Fruit fly (Drosophila melanogaster): ENCODE data around the gene CG32022.

DNA sequence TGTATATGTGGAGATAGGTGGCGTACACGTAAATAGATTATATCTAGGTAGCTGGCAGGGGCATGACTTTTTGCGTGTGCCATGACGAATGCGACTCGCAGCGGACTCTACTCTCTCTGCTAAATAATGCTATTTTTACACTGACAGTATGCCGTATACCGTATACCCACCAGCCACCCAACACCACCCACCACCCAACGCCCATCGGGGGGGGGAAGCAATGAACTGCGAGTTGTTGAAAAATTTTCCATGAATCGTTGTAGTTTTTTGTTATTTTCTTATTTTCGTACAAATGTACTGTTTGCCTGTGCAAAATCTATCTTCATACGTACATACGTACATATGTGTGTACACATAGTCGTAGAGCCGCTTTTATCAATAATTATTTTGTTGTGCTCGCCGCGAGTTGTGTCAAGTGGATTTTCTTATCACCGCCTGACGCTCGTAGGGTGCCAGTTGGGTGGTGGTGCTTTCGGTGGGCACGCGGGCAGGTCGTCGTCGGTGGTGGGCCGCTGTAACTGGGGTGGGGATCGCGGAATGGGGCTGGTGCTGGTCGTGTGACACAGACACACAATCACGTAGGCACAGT is 20.9 kb downstream of the CG32022 start:
- TF ChIP-seq CG6854 (GFP tag; optimal IDR thresholded peaks at IDR 0.05) (no peak), Nf-YB (GFP tag; optimal IDR thresholded peaks at IDR 0.05) (no peak), Lhr (GFP tag; optimal IDR thresholded peaks at IDR 0.05) (no peak), bowl (GFP tag; IDR thresholded peaks at IDR 0.05) (no peak), Rx (GFP tag; IDR thresholded peaks at IDR 0.05) (no peak), lov (optimal IDR thresholded peaks at IDR 0.05) (no peak), lov (GFP tag; IDR thresholded peaks at IDR 0.05) (no peak), Dll (GFP tag; IDR thresholded peaks at IDR 0.05; ENCODE audit: partially characterized antibody) (no peak), bbx (GFP tag; IDR thresholded peaks at IDR 0.05; ENCODE audit: partially characterized antibody) (no peak), chif (GFP tag; optimal IDR thresholded peaks at IDR 0.05) (no peak), NFAT (GFP tag; IDR thresholded peaks at IDR 0.05) (peak; percentile 60; the same call in 1 of the 2 replicates), cwo (GFP tag; optimal IDR thresholded peaks at IDR 0.05) (peak; percentile 98)
